Worm (Caenorhabditis elegans): Measurements from ENCODE around the gene btb-5.

btb-5 gene

ce11 chrIII:66160-66559, 5.2 kb upstream of the btb-5 start, which contains the start of gene pck-1:
Gene pck-1, minus strand, starts transcription at chrIII:66260.
- TF ChIP-seq dmd-4 (tag; optimal IDR thresholded peaks at IDR 0.05), result no peak
- TF ChIP-seq ama-1 (optimal IDR thresholded peaks at IDR 0.05), result peak; percentile 17

ce11 chrIII:65626-65937, 4.6 kb upstream of the btb-5 start:
- TF ChIP-seq ZK546.5 (tag; optimal IDR thresholded peaks at IDR 0.05) (no peak), C34F6.9 (tag; optimal IDR thresholded peaks at IDR 0.05) (peak; percentile 15), sma-9 (GFP tag; optimal IDR thresholded peaks at IDR 0.05) (peak; percentile 44), sma-9 (tag; optimal IDR thresholded peaks at IDR 0.05) (no peak), F13H6.1 (tag; optimal IDR thresholded peaks at IDR 0.05) (peak; percentile 54), lin-39 (tag; optimal IDR thresholded peaks at IDR 0.05) (no peak), lin-11 (tag; optimal IDR thresholded peaks at IDR 0.05) (peak; percentile 9), nhr-129 (tag; optimal IDR thresholded peaks at IDR 0.05) (peak; percentile 63)

ce11 chrIII:64747-65625, 4.0 kb upstream of the btb-5 start:
- peak in 1 of 2 experiments; percentile 29 for TF ChIP-seq lsy-2 (tag; optimal IDR thresholded peaks at IDR 0.05)
- TF ChIP-seq unc-39 (tag; optimal IDR thresholded peaks at IDR 0.05), result no peak
- peak; percentile 9 for TF ChIP-seq lin-11 (tag; optimal IDR thresholded peaks at IDR 0.05)
- no peak for TF ChIP-seq mdl-1 (tag; optimal IDR thresholded peaks at IDR 0.05)

- TF ChIP-seq mbf-1 (tag; optimal IDR thresholded peaks at IDR 0.05) (no peak), sem-4 (tag; optimal IDR thresholded peaks at IDR 0.05) (no peak), ztf-1 (GFP tag; conservative IDR thresholded peaks at IDR 0.05) (0 out of 2 replicates have a peak, but pooled peaks have one; percentile 33), crh-2 (tag; optimal IDR thresholded peaks at IDR 0.05) (no peak)
Measured at ce11 chrIII:63584-64316, 2.8 kb upstream of the btb-5 start.

ce11 chrIII:62383-62873, 1.5 kb upstream of the btb-5 start:
- TF ChIP-seq unc-55 (GFP tag; optimal IDR thresholded peaks at IDR 0.05), result peak; percentile 37
- no peak for TF ChIP-seq mdl-1 (tag; optimal IDR thresholded peaks at IDR 0.05)
- no peak for TF ChIP-seq nhr-23 (tag; optimal IDR thresholded peaks at IDR 0.05)
- no peak for TF ChIP-seq dmd-4 (tag; optimal IDR thresholded peaks at IDR 0.05)
- TF ChIP-seq F13H6.1 (tag; optimal IDR thresholded peaks at IDR 0.05), result no peak
- no peak for TF ChIP-seq lin-11 (tag; optimal IDR thresholded peaks at IDR 0.05)
- no peak for TF ChIP-seq unc-62 (GFP tag; optimal IDR thresholded peaks at IDR 0.05)
- TF ChIP-seq ztf-4 (tag; optimal IDR thresholded peaks at IDR 0.05), result peak; percentile 85
- peak; percentile 6 for TF ChIP-seq mab-5 (tag; optimal IDR thresholded peaks at IDR 0.05)
- TF ChIP-seq aly-2 (tag; optimal IDR thresholded peaks at IDR 0.05), result no peak
- TF ChIP-seq ztf-1 (GFP tag; conservative IDR thresholded peaks at IDR 0.05), result 0 out of 2 replicates have a peak, but pooled peaks have one; percentile 69
- TF ChIP-seq sem-4 (tag; optimal IDR thresholded peaks at IDR 0.05), result peak; percentile 65
- no peak for TF ChIP-seq snpc-4 (tag; optimal IDR thresholded peaks at IDR 0.05)
- no peak for TF ChIP-seq gmeb-1 (tag; optimal IDR thresholded peaks at IDR 0.05)
- no peak for TF ChIP-seq lin-39 (tag; optimal IDR thresholded peaks at IDR 0.05)
- TF ChIP-seq lsy-2 (tag; optimal IDR thresholded peaks at IDR 0.05), result peak in 1 of 2 experiments; percentile 84
- peak; percentile 72 for TF ChIP-seq zag-1 (tag; optimal IDR thresholded peaks at IDR 0.05)
- no peak for TF ChIP-seq egl-27 (tag; optimal IDR thresholded peaks at IDR 0.05)
- TF ChIP-seq blmp-1 (tag; optimal IDR thresholded peaks at IDR 0.05; ENCODE audit: insufficient read depth), result no peak
- no peak for TF ChIP-seq ZK546.5 (tag; optimal IDR thresholded peaks at IDR 0.05)
- no peak for TF ChIP-seq Y55F3AM.14 (GFP tag; optimal IDR thresholded peaks at IDR 0.05)
- TF ChIP-seq elt-3 (tag; optimal IDR thresholded peaks at IDR 0.05), result no peak
- peak; percentile 6 for TF ChIP-seq sma-3 (GFP tag; optimal IDR thresholded peaks at IDR 0.05)
- no peak for TF ChIP-seq ztf-11 (tag; optimal IDR thresholded peaks at IDR 0.05)
- TF ChIP-seq nhr-10 (tag; optimal IDR thresholded peaks at IDR 0.05), result no peak
- peak; percentile 45 for TF ChIP-seq sma-9 (GFP tag; optimal IDR thresholded peaks at IDR 0.05)
- no peak for TF ChIP-seq sma-9 (tag; optimal IDR thresholded peaks at IDR 0.05)
- no peak for TF ChIP-seq alr-1 (tag; optimal IDR thresholded peaks at IDR 0.05)
- no peak for TF ChIP-seq peb-1 (tag; optimal IDR thresholded peaks at IDR 0.05)
- peak; percentile 68 for TF ChIP-seq nhr-129 (tag; optimal IDR thresholded peaks at IDR 0.05)
- TF ChIP-seq elt-1 (tag; optimal IDR thresholded peaks at IDR 0.05), result no peak
- TF ChIP-seq ama-1 (optimal IDR thresholded peaks at IDR 0.05), result peak; percentile 14
- TF ChIP-seq mbf-1 (tag; optimal IDR thresholded peaks at IDR 0.05), result no peak
- TF ChIP-seq unc-39 (tag; optimal IDR thresholded peaks at IDR 0.05), result no peak
- no peak for TF ChIP-seq ceh-16 (tag; optimal IDR thresholded peaks at IDR 0.05)
- peak; percentile 58 for TF ChIP-seq nhr-6 (tag; optimal IDR thresholded peaks at IDR 0.05)
- TF ChIP-seq crh-2 (tag; optimal IDR thresholded peaks at IDR 0.05), result peak; percentile 47
- no peak for TF ChIP-seq nhr-12 (tag; optimal IDR thresholded peaks at IDR 0.05)
- TF ChIP-seq nhr-25 (tag; optimal IDR thresholded peaks at IDR 0.05), result peak; percentile 48

Measured in whole organism, L2 larva.